Worm (Caenorhabditis elegans): ENCODE results near the gene C06G3.3.

C06G3.3 gene

DNA sequence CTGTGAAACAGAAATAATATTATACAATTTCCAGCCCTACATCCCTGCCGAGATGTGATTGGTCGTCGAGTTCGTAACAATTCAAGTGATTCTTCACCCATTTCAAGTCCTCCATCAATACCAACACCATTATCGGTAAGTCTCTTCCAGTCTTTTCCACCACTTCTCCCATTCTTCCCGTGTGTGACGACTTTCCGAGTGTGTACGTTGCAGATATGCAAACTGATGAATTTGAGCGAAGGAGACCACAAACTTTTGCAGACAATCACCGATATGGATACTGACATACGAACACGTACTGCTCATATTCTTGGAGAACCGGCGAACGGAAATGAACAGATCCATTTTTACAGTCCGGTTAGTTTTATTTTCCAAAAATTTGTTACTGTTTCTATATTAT, 15.6 kb downstream of the C06G3.3 start:
- TF ChIP-seq unc-62 (GFP tag; optimal IDR thresholded peaks at IDR 0.05), result no peak

DNA sequence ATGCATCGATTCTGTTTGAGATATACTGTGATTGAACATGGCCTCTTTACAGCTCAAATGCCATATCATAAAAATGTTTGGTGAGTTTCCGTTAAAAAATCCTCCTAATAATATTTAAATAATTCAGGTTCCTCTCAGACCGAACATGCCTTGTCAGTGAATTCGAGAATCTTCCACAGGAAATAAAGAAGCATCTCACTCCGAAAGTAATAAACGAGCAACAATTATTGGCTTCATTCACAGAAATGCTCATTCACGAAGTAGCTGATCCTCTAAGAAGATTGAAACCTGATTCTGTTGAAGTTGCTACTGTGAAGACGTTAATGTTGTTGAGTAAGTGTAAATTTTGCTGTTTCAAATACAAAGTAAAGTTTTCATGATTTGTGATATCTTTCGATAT, 16.2 kb downstream of the C06G3.3 start:
- TF ChIP-seq unc-62 (GFP tag; optimal IDR thresholded peaks at IDR 0.05), result no peak

ce11 chrIV:7057677-7058076, 21.8 kb downstream of the C06G3.3 start, which contains the start of gene srx-50:
srx-50 (plus strand) TSS chrIV:7057977.
- no peak for TF ChIP-seq unc-62 (GFP tag; optimal IDR thresholded peaks at IDR 0.05)

ce11 chrIV:7062697-7063096, 26.8 kb downstream of the C06G3.3 start:
- TF ChIP-seq unc-62 (GFP tag; optimal IDR thresholded peaks at IDR 0.05), result no peak

- no peak for TF ChIP-seq unc-62 (GFP tag; optimal IDR thresholded peaks at IDR 0.05)
These were observed 29.1 kb downstream of the C06G3.3 start, which contains the start of gene Y43B11AL.1 for ce11 chrIV:7065022-7065421. Y43B11AL.1 (plus strand) TSS chrIV:7065322.

DNA sequence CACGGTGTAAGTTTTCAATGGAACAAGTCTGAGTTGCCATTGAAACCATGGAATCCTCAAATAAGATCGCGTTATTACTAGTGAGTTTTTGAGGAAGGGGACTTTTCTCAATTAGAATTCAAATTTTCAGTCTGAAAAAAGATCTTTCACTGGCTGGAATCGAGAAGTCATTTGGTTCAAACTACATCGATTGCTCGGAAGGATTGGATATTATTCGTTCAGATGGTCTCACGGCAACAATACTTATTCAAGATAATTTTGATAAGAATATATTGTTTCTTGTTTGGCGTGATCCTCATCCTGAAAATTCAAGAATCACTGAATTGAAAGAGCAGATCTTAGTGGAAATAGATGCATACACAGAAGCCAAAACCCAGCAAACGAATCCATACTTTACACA, 31.5 kb downstream of the C06G3.3 start:
- no peak for TF ChIP-seq unc-62 (GFP tag; optimal IDR thresholded peaks at IDR 0.05)

DNA sequence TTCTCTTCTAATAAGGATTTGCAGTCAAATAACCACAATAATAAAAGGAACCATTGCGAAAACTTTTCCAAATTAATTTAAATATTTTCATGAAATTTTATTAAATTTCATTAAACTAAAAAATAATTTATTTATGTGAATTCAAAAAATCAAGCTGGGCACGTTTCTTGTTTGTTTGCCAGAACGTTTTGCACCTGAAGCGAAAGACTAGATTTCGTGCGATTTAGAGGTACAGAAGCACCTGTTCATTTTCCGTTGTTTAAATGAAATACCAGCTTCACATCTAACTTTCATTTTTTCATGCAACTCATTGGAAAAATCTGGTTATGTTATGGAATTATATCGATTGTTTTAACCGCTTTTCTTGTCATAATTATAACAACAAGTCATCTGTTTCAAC, 36.2 kb downstream of the C06G3.3 start, which contains the start of gene srg-48:
srg-48 (plus strand) TSS at position 301 of the 400 bp plus-strand sequence.
- no peak for TF ChIP-seq unc-62 (GFP tag; optimal IDR thresholded peaks at IDR 0.05)

DNA sequence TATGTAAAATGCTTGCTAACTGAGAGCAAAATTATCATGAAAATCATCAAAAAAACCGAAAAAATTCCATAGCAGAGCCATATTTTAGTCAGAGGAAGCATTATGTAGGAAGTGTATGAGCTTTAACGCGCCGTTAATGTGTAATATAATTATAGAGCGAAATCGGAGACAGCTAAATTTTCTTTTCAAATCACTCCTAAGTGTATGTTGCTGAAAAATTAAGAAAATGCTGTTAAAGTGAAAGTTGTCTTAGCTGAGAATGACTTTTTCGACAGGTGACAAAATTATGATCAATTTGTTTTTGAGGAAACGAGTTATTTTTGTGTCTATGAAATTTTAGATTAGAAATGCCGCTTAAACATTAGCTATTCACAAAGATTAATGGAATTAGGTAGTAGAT, 39.1 kb downstream of the C06G3.3 start, which contains the start of gene srg-50:
srg-50 (minus strand) TSS at position 101 of the 400 bp plus-strand sequence.
- no peak for TF ChIP-seq unc-62 (GFP tag; optimal IDR thresholded peaks at IDR 0.05)

- TF ChIP-seq unc-62 (GFP tag; optimal IDR thresholded peaks at IDR 0.05), result no peak
These were observed 45.3 kb downstream of the C06G3.3 start, which contains the start of gene Y43B11AR.1 for ce11 chrIV:7081214-7081613. Y43B11AR.1 (plus strand) TSS chrIV:7081514.

DNA sequence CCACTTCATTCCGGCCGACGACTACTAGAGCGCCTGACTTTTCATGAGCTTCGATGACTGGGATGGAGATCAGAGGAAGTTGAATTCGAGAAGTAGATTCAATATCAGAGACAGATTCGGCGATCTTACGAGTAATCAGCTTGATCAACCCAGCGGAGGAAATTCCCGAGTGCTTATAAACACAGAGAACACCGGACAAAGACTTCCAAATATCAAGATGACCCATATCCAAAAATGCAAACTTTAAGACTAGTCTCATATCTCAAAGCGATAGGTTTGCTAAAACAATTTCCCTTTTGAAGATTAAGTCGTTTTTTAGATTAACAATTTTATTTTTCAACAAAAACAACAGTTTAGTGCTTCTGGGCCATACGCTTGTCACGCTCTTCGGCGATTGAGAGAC, 47.5 kb downstream of the C06G3.3 start, which contains the start of gene Y43B11AR.3:
Y43B11AR.3 (minus strand) TSS at position 335 of the 403 bp plus-strand sequence.
- no peak for TF ChIP-seq unc-62 (GFP tag; optimal IDR thresholded peaks at IDR 0.05)

- no peak for TF ChIP-seq unc-62 (GFP tag; optimal IDR thresholded peaks at IDR 0.05)
These were observed 48.1 kb downstream of the C06G3.3 start for ce11 chrIV:7083976-7084375.

DNA sequence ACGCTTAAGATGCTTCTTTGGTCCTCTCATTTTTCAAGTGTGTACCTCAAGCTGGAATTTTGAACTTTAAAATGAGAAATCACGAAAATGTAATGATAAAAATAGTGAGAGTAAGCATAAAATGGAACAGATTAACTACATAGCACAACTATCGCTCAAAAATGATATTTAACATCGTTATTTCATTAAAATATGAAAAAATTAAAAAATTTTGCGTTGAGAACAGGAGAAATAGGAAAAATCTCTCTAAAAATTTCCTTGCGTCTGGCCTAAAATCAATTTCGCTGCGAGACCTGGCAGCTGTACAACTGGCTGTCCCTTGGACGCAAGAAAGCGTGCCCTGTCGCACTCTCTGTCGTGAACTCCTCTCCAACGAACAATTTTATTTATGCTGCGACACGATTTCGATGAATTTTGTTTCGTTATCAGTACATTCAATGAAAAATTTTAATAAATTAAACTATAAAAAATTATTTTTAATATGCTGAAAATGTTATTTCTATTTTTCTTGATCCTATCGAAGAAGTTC, 48.8 kb downstream of the C06G3.3 start, which contains the start of gene rps-4:
rps-4 (minus strand) TSS at position 51 of the 529 bp plus-strand sequence.
- no peak for TF ChIP-seq unc-62 (GFP tag; optimal IDR thresholded peaks at IDR 0.05)
